Worm (Caenorhabditis elegans) whole organism, L1 larva: ENCODE results near the gene pes-4.
A peak's percentile ranks its signal among the peaks of the same experiment; 100 is the strongest.

ENCODE experiments used
- C34B4.2 ChIP-seq: sonication (generic microtip); optimal IDR thresholded peaks from 2 replicates; lab custom pipeline; 2017; ENCODE audit warnings: mild to moderate bottlenecking, missing genetic modification characterization, missing compliant biosample characterization
- F16B12.6 ChIP-seq: fragments of 150-350 bp; optimal IDR thresholded peaks from 2 replicates; lab custom pipeline; 2014; ENCODE audit warnings: missing biosample characterization, missing genetic modification characterization
- Y116A8C.19 ChIP-seq: sonication (generic microtip); optimal IDR thresholded peaks from 2 replicates; lab custom pipeline; 2016; ENCODE audit warnings: missing compliant biosample characterization, missing genetic modification characterization, borderline replicate concordance
- aha-1 ChIP-seq: fragments of 150-350 bp; optimal IDR thresholded peaks from 2 replicates; lab custom pipeline; 2014; ENCODE audit warnings: missing biosample characterization, missing genetic modification characterization
- ceh-90 ChIP-seq: sonication (generic microtip); optimal IDR thresholded peaks from 2 replicates; lab custom pipeline; 2016; ENCODE audit warnings: missing genetic modification characterization, missing compliant biosample characterization
- dsc-1 ChIP-seq: sonication (generic microtip); optimal IDR thresholded peaks from 2 replicates; lab custom pipeline; 2016; ENCODE audit warnings: mild to moderate bottlenecking, missing genetic modification characterization, missing compliant biosample characterization
- efl-1 ChIP-seq, 4 experiments: fragments of 150-350 bp; optimal IDR thresholded peaks in 3 of 4; peaks in 1 of 4; 1 replicate in 1 of 4; 2 replicates in 3 of 4; lab custom pipeline; 2014; ENCODE audit warnings: missing biosample characterization in 2 of 4, missing genetic modification characterization in 2 of 4, missing genetic modification reagents in 2 of 4
- elt-2 ChIP-seq: sonication (generic microtip); optimal IDR thresholded peaks from 2 replicates; lab custom pipeline; 2016; ENCODE audit warnings: missing genetic modification characterization, mild to moderate bottlenecking, inconsistent platforms, missing compliant biosample characterization, missing genetic modification reagents
- elt-3 ChIP-seq, 6 experiments: fragments of 150-350 bp in 1 of 6; sonication (generic microtip); optimal IDR thresholded peaks; 2 replicates each; lab custom pipeline; 2017 to 2018; ENCODE audit warnings: missing biosample characterization in 6 of 6, missing genetic modification characterization in 6 of 6, inconsistent platforms in 1 of 6
- fkh-4 ChIP-seq: sonication (generic microtip); optimal IDR thresholded peaks from 2 replicates; lab custom pipeline; 2016; ENCODE audit warnings: missing compliant biosample characterization, missing genetic modification characterization, borderline replicate concordance
- fkh-8 ChIP-seq: sonication (generic microtip); optimal IDR thresholded peaks from 2 replicates; lab custom pipeline; 2016; ENCODE audit warnings: mild to moderate bottlenecking, missing genetic modification characterization, missing compliant biosample characterization
- fos-1 ChIP-seq: fragments of 150-350 bp; optimal IDR thresholded peaks from 2 replicates; lab custom pipeline; 2014; ENCODE audit warnings: missing biosample characterization, missing genetic modification characterization
- irx-1 ChIP-seq: sonication (generic microtip); optimal IDR thresholded peaks from 2 replicates; lab custom pipeline; 2016; ENCODE audit warnings: missing genetic modification characterization, missing compliant biosample characterization
- lin-13 ChIP-seq: fragments of 150-350 bp; optimal IDR thresholded peaks from 2 replicates; lab custom pipeline; 2014; ENCODE audit warnings: missing biosample characterization, missing genetic modification reagents, missing genetic modification characterization
- lin-15B ChIP-seq: fragments of 150-350 bp; sonication (generic microtip); optimal IDR thresholded peaks from 3 replicates; lab custom pipeline; 2014; ENCODE audit warnings: missing biosample characterization, missing genetic modification characterization
- lin-39 ChIP-seq: fragments of 150-350 bp; optimal IDR thresholded peaks from 2 replicates; lab custom pipeline; 2014; ENCODE audit warnings: missing biosample characterization, missing genetic modification reagents, missing genetic modification characterization
- lsy-2 ChIP-seq, 2 experiments: fragments of 150-350 bp; optimal IDR thresholded peaks; 2 replicates each; lab custom pipeline; 2014; ENCODE audit warnings: missing biosample characterization in 2 of 2, missing genetic modification characterization in 2 of 2
- mab-9 ChIP-seq: fragments of 200-800 bp; sonication (Bioruptor generic); IDR thresholded peaks from 2 replicates; pipeline ENCODE4 v1.3.6; 2022; ENCODE audit warnings: missing genetic modification reagents, missing genetic modification characterization, missing compliant biosample characterization
- mep-1 ChIP-seq: fragments of 150-350 bp; optimal IDR thresholded peaks from 2 replicates; lab custom pipeline; 2014; ENCODE audit warnings: missing biosample characterization, missing genetic modification characterization
- nhr-20 ChIP-seq: sonication (generic microtip); optimal IDR thresholded peaks from 2 replicates; lab custom pipeline; 2016; ENCODE audit warnings: mild to moderate bottlenecking, missing genetic modification characterization, missing compliant biosample characterization
- nhr-28 ChIP-seq: fragments of 150-350 bp; optimal IDR thresholded peaks from 2 replicates; lab custom pipeline; 2014; ENCODE audit warnings: missing biosample characterization, missing genetic modification characterization
- nhr-76 ChIP-seq: sonication (generic microtip); optimal IDR thresholded peaks from 2 replicates; lab custom pipeline; 2017; ENCODE audit warnings: missing biosample characterization, missing genetic modification characterization
- nhr-77 ChIP-seq: fragments of 150-350 bp; optimal IDR thresholded peaks from 2 replicates; lab custom pipeline; 2014; ENCODE audit warnings: missing biosample characterization, missing genetic modification characterization
- nhr-85 ChIP-seq: sonication (generic microtip); peaks from one replicate; lab custom pipeline; 2016; ENCODE audit warnings: missing genetic modification characterization, inconsistent platforms, missing compliant biosample characterization
- pag-3 ChIP-seq: sonication (generic microtip); optimal IDR thresholded peaks from 2 replicates; lab custom pipeline; 2017; ENCODE audit warnings: missing genetic modification characterization, mild to moderate bottlenecking, missing compliant biosample characterization, antibody characterized with exemption, borderline replicate concordance; ENCODE audit not compliant: insufficient read depth
- pqm-1 ChIP-seq: sonication (generic microtip); optimal IDR thresholded peaks from 3 replicates; lab custom pipeline; 2017; ENCODE audit warnings: missing biosample characterization, missing genetic modification characterization
- rnt-1 ChIP-seq: sonication (generic microtip); optimal IDR thresholded peaks from 2 replicates; lab custom pipeline; 2016; ENCODE audit warnings: mild to moderate bottlenecking, missing genetic modification characterization, moderate library complexity, missing compliant biosample characterization
- snpc-4 ChIP-seq: fragments of 150-350 bp; optimal IDR thresholded peaks from 2 replicates; lab custom pipeline; 2014; ENCODE audit warnings: missing biosample characterization, missing genetic modification characterization
- snu-23 ChIP-seq: sonication (generic microtip); optimal IDR thresholded peaks from 2 replicates; lab custom pipeline; 2016; ENCODE audit warnings: missing genetic modification characterization, missing compliant biosample characterization
- sox-4 ChIP-seq: sonication (generic microtip); optimal IDR thresholded peaks from 2 replicates; lab custom pipeline; 2016; ENCODE audit warnings: missing genetic modification characterization, missing compliant biosample characterization
- swsn-7 ChIP-seq: sonication (generic microtip); optimal IDR thresholded peaks from 2 replicates; lab custom pipeline; 2016; ENCODE audit warnings: missing genetic modification characterization, missing compliant biosample characterization
- tbx-2 ChIP-seq: sonication (generic microtip); optimal IDR thresholded peaks from 2 replicates; lab custom pipeline; 2016; ENCODE audit warnings: missing genetic modification characterization, missing compliant biosample characterization
- unc-30 ChIP-seq: sonication (generic microtip); optimal IDR thresholded peaks from 2 replicates; lab custom pipeline; 2017; ENCODE audit warnings: missing biosample characterization, missing genetic modification characterization
- unc-86 ChIP-seq: sonication (generic microtip); optimal IDR thresholded peaks from 2 replicates; lab custom pipeline; 2016; ENCODE audit warnings: missing genetic modification characterization, missing compliant biosample characterization
- vab-15 ChIP-seq: sonication (generic microtip); optimal IDR thresholded peaks from 2 replicates; lab custom pipeline; 2017; ENCODE audit warnings: missing genotype, mild to moderate bottlenecking, missing genetic modification characterization, missing compliant biosample characterization

Gene pes-4

DNA sequence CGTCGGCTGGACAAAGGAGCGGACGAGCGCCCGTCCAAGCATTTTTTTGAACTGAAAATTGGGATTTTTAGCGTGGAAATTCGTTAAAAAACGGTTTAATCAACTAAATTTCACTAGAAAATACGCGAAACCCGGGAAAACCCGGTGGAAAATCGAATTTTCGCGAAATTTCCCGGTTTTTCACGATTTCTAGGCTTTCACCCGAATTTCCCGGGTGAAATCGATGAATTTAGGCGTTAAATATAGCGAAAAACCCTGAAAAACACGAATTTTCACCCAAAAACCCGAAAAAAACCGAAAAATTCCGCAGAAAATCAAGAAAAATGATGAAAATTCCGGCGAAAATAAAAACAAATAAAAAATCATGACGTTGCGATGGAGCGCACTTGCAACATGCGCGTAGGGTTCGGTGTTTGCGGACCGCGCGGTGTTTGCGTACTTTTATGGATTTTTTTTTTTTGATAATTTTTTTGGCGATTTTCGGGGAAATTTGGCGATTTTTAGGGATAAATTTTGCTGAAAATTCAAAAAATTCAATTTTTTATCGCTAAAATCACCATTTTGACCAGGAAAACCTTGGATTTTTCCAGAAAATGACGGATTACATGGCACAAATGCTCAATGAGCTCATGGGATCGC lies 28.0 kb downstream of the pes-4 start, which contains the start of the genes mrpl-45 and Y119D3B.12 (continued):
- TF ChIP-seq efl-1 (optimal IDR thresholded peaks at IDR 0.05; lab: Kevin White, UChicago) (peak; percentile 86), efl-1 (GFP tag; optimal IDR thresholded peaks at IDR 0.05 in 1 of 2; lab: Kevin White, UChicago) (peak; percentile 85 to 98), pag-3 (tag; lab: Kevin White, UChicago) (no peak), nhr-76 (tag; lab: Kevin White, UChicago) (no peak), sox-4 (peak; percentile 54), lin-39 (tag; lab: Kevin White, UChicago) (peak; percentile 75), tbx-2 (tag; lab: Kevin White, UChicago) (peak; percentile 82), fkh-8 (tag; lab: Kevin White, UChicago) (peak; percentile 46)

DNA sequence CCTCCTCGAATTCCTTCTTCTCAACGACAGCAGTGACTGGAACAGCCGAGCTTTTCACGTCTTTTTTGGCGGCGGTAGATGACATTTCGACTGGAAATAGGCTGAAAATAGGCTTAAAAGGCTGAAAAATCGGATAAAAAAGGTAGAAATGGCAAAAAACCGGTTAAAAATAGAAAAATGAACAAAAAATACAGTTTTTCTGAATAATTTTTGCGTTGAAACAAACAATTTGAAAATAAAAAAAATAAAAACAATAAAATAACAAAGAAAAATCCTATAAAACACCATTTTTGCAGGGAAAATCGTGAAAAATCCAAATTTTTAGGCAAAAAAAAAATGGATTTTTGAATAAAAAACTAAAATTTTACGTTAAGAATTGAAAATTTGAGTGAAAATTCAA lies 33.9 kb downstream of the pes-4 start, which contains the start of gene dss-1:
dss-1 (minus strand) TSS at position 101 of the 400 bp plus-strand sequence.
- no peak for TF ChIP-seq lin-15B (tag; lab: Kevin White, UChicago)
- TF ChIP-seq F16B12.6 (tag; lab: Kevin White, UChicago) = no peak
- TF ChIP-seq snu-23 (GFP tag; lab: Kevin White, UChicago) = no peak
- no peak for TF ChIP-seq mep-1
- TF ChIP-seq dsc-1 (tag; lab: Kevin White, UChicago) = no peak
- TF ChIP-seq aha-1 (tag; lab: Kevin White, UChicago) = no peak
- TF ChIP-seq snpc-4 = no peak
- TF ChIP-seq lin-13 = no peak
- TF ChIP-seq rnt-1 (tag; lab: Kevin White, UChicago) = no peak
- TF ChIP-seq fos-1 (tag; lab: Kevin White, UChicago) = no peak

DNA sequence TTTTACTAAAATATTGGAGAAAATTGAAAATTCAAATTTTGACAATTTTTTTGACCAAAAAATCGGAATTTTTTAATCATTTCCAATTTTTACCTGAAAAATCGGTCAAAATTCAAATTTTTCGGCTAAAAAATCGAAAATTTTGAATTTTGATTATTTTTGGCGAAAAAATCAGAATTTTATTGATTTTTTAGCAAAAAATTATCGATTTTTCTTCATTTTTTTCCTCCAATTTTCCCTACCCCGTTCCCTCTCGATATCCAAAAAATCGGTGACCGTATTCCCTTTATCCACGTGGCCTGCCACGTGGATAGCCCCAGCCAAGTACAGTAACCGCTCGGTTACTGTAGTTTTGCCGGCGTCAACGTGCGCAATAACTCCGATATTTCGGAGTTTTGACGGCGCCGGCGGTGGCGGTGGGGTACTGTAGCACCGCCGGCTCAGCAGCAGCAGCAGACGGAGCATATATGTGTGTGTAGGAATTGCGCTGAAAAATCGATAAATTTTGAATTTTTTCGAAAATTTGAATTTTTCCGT lies 36.7 kb downstream of the pes-4 start, which contains the start of gene Y119D3B.14:
Y119D3B.14 (minus strand) TSS at position 487 of the 537 bp plus-strand sequence.
- TF ChIP-seq aha-1 (tag; lab: Kevin White, UChicago) (no peak), mep-1 (no peak), elt-2 (tag; lab: Kevin White, UChicago) (no peak), lin-15B (tag; lab: Kevin White, UChicago) (no peak), unc-86 (tag; lab: Kevin White, UChicago) (no peak), lsy-2 (tag; optimal IDR thresholded peaks at IDR 0.05; lab: Kevin White, UChicago) (no peak), swsn-7 (tag; lab: Kevin White, UChicago) (no peak), irx-1 (tag; lab: Kevin White, UChicago) (no peak), nhr-77 (no peak), nhr-20 (tag; lab: Kevin White, UChicago) (no peak), unc-30 (no peak), C34B4.2 (no peak), elt-3 (tag; optimal IDR thresholded peaks at IDR 0.05; lab: Kevin White, UChicago) (no peak), mab-9 (no peak), lin-39 (tag; lab: Kevin White, UChicago) (no peak), nhr-85 (tag; lab: Kevin White, UChicago) (no peak), vab-15 (tag; lab: Kevin White, UChicago) (no peak), fkh-4 (no peak), nhr-28 (tag; lab: Kevin White, UChicago) (no peak), ceh-90 (tag; lab: Kevin White, UChicago) (no peak)

DNA sequence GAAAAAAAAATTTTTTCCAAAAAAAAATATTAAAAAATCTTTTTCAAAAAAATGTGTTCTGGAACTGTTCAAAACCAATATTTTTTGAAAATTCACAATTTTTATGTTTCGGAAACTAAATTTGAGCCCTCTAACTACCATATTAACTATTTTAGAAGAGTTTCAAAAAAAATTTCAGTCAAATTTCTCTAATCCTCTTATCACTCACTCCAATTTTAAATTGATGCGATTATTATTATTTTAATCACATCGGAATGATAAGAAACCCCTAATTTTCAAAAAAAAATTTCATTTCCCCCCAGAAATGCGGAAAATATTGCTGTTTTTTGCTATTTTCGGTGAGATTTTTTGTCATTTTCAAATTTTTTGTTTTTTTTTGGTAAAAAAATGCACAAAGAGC lies 48.3 kb downstream of the pes-4 start, which contains the start of gene nspg-8:
nspg-8 (plus strand) TSS at position 301 of the 400 bp plus-strand sequence.
- no peak for TF ChIP-seq pqm-1 (tag; lab: Kevin White, UChicago)
- TF ChIP-seq pag-3 (tag; lab: Kevin White, UChicago) = no peak
- TF ChIP-seq Y116A8C.19 (tag; lab: Kevin White, UChicago) = no peak
